Worm (Caenorhabditis elegans) whole organism, L4 larva: Measurements from ENCODE around the gene bpl-1.

Source experiments
- D1046.2 ChIP-seq: fragments of 200-800 bp; sonication (Bioruptor generic); IDR thresholded peaks from 2 replicates; pipeline ENCODE4 v1.3.6; 2022; ENCODE audit warnings: missing genetic modification characterization, missing compliant biosample characterization
- F26F4.8 ChIP-seq: fragments of 200-800 bp; sonication (Bioruptor generic); conservative IDR thresholded peaks from 2 replicates; pipeline ENCODE4 v1.3.6; 2022; ENCODE audit warnings: missing genetic modification characterization, missing compliant biosample characterization
- F44E2.7 ChIP-seq: fragments of 200-800 bp; sonication (Bioruptor generic); IDR thresholded peaks from 2 replicates; pipeline ENCODE4 v2.1.2; 2022; ENCODE audit warnings: missing genetic modification characterization, missing compliant biosample characterization
- T26A8.4 ChIP-seq: fragments of 200-800 bp; sonication (Bioruptor generic); IDR thresholded peaks from 2 replicates; pipeline ENCODE4 v1.3.6; 2022; ENCODE audit warnings: missing genetic modification characterization, missing compliant biosample characterization
- Y5F2A.4 ChIP-seq: fragments of 200-800 bp; sonication (Bioruptor generic); optimal IDR thresholded peaks from 2 replicates; lab custom pipeline; 2018; ENCODE audit warnings: mild to moderate bottlenecking, missing genetic modification characterization, missing compliant biosample characterization
- Y75B8A.6 ChIP-seq: fragments of 200-800 bp; sonication (Bioruptor generic); IDR thresholded peaks from 2 replicates; pipeline ENCODE4 v1.3.6; 2022; ENCODE audit warnings: missing genetic modification reagents, missing genetic modification characterization, missing compliant biosample characterization
- ZK337.2 ChIP-seq: fragments of 200-800 bp; sonication (Bioruptor generic); IDR thresholded peaks from 2 replicates; pipeline ENCODE4 v1.3.6; 2022; ENCODE audit warnings: missing genetic modification reagents, missing genetic modification characterization, missing compliant biosample characterization
- ZK546.5 ChIP-seq, 2 experiments: sonication (generic microtip); optimal IDR thresholded peaks; 2 replicates each; lab custom pipeline; 2017; ENCODE audit warnings: missing biosample characterization in 2 of 2, missing genetic modification characterization in 2 of 2
- aha-1 ChIP-seq: fragments of 150-350 bp; peaks from one replicate; lab custom pipeline; 2014; ENCODE audit warnings: missing biosample characterization, missing genetic modification characterization
- aly-2 ChIP-seq: sonication (generic microtip); optimal IDR thresholded peaks from 2 replicates; lab custom pipeline; 2018; ENCODE audit warnings: missing biosample characterization, missing genetic modification characterization
- attf-4 ChIP-seq: sonication (generic microtip); optimal IDR thresholded peaks from 3 replicates; lab custom pipeline; 2017; ENCODE audit warnings: missing biosample characterization, missing genetic modification characterization
- ceh-20 ChIP-seq: fragments of 200-800 bp; sonication (Bioruptor generic); IDR thresholded peaks from 2 replicates; pipeline ENCODE4 v1.3.6; 2022; ENCODE audit warnings: missing genetic modification reagents, missing genetic modification characterization, missing compliant biosample characterization
- ceh-82 ChIP-seq: sonication (generic microtip); optimal IDR thresholded peaks from 2 replicates; lab custom pipeline; 2017; ENCODE audit warnings: missing biosample characterization, missing genetic modification characterization
- ces-1 ChIP-seq: fragments of 150-350 bp; sonication (generic microtip); optimal IDR thresholded peaks from 4 replicates; lab custom pipeline; 2014; ENCODE audit warnings: missing biosample characterization, missing genetic modification reagents, missing genetic modification characterization
- cey-2 ChIP-seq: sonication (generic microtip); optimal IDR thresholded peaks from 3 replicates; lab custom pipeline; 2017; ENCODE audit warnings: missing genetic modification characterization, mild to moderate bottlenecking, missing compliant biosample characterization, antibody characterized with exemption, borderline replicate concordance; ENCODE audit not compliant: insufficient read depth
- ctbp-1 ChIP-seq: fragments of 200-800 bp; sonication (Bioruptor generic); IDR thresholded peaks from 2 replicates; pipeline ENCODE4 v1.3.6; 2022; ENCODE audit warnings: missing genetic modification reagents, missing genetic modification characterization, missing compliant biosample characterization
- dmd-6 ChIP-seq: fragments of 200-800 bp; sonication (Bioruptor generic); IDR thresholded peaks from 2 replicates; pipeline ENCODE4 v1.3.6; 2022; ENCODE audit warnings: missing genetic modification reagents, missing genetic modification characterization, missing compliant biosample characterization
- dpl-1 ChIP-seq: fragments of 150-350 bp; optimal IDR thresholded peaks from 2 replicates; lab custom pipeline; 2014; ENCODE audit warnings: missing biosample characterization, missing genetic modification reagents, missing genetic modification characterization
- dve-1 ChIP-seq: sonication (generic microtip); optimal IDR thresholded peaks from 2 replicates; lab custom pipeline; 2017; ENCODE audit warnings: antibody characterized with exemption, mild to moderate bottlenecking, missing genetic modification characterization, missing compliant biosample characterization; ENCODE audit not compliant: insufficient read depth
- fos-1 ChIP-seq: fragments of 150-350 bp; optimal IDR thresholded peaks from 2 replicates; lab custom pipeline; 2014; ENCODE audit warnings: missing biosample characterization, missing genetic modification characterization
- hlh-11 ChIP-seq: fragments of 200-800 bp; sonication (Bioruptor generic); optimal IDR thresholded peaks from 2 replicates; lab custom pipeline; 2018; ENCODE audit warnings: mild to moderate bottlenecking, missing genetic modification characterization, missing compliant biosample characterization
- hmg-1.1 ChIP-seq: fragments of 200-800 bp; sonication (Bioruptor generic); IDR thresholded peaks from 2 replicates; pipeline ENCODE4 v1.3.6; 2022; ENCODE audit warnings: missing genetic modification reagents, missing genetic modification characterization, missing compliant biosample characterization
- lin-13 ChIP-seq: fragments of 150-350 bp; optimal IDR thresholded peaks from 2 replicates; lab custom pipeline; 2014; ENCODE audit warnings: missing biosample characterization, missing genetic modification reagents, missing genetic modification characterization
- lsy-2 ChIP-seq, 2 experiments: fragments of 150-350 bp in 1 of 2; sonication (generic microtip) in 1 of 2; optimal IDR thresholded peaks; 2 replicates each; lab custom pipeline; 2014 to 2017; ENCODE audit warnings: missing biosample characterization in 2 of 2, missing genetic modification characterization in 2 of 2
- mep-1 ChIP-seq: fragments of 150-350 bp; sonication (generic microtip); optimal IDR thresholded peaks from 3 replicates; lab custom pipeline; 2014; ENCODE audit warnings: missing biosample characterization, missing genetic modification characterization
- mxl-2 ChIP-seq: fragments of 200-800 bp; sonication (Bioruptor generic); conservative IDR thresholded peaks from 2 replicates; pipeline ENCODE4 v1.3.6; 2022; ENCODE audit warnings: missing genetic modification reagents, missing genetic modification characterization, missing compliant biosample characterization
- mxl-3 ChIP-seq: fragments of 200-800 bp; sonication (Bioruptor generic); optimal IDR thresholded peaks from 2 replicates; lab custom pipeline; 2018; ENCODE audit warnings: mild to moderate bottlenecking, missing genetic modification characterization, missing compliant biosample characterization
- nhr-11 ChIP-seq: fragments of 150-350 bp; optimal IDR thresholded peaks from 2 replicates; lab custom pipeline; 2014; ENCODE audit warnings: missing biosample characterization, missing genetic modification characterization
- nhr-111 ChIP-seq: fragments of 200-800 bp; sonication (Bioruptor generic); optimal IDR thresholded peaks from 2 replicates; lab custom pipeline; 2018; ENCODE audit warnings: mild to moderate bottlenecking, missing genetic modification characterization, missing compliant biosample characterization
- nhr-237 ChIP-seq: sonication (generic microtip); optimal IDR thresholded peaks from 2 replicates; lab custom pipeline; 2017; ENCODE audit warnings: missing biosample characterization, missing genetic modification characterization
- nhr-25 ChIP-seq: sonication (generic microtip); optimal IDR thresholded peaks from 2 replicates; lab custom pipeline; 2017; ENCODE audit warnings: missing genetic modification characterization, mild to moderate bottlenecking, missing compliant biosample characterization, antibody characterized with exemption, moderate library complexity, borderline replicate concordance; ENCODE audit not compliant: insufficient read depth
- nhr-28 ChIP-seq: fragments of 150-350 bp; optimal IDR thresholded peaks from 2 replicates; lab custom pipeline; 2014; ENCODE audit warnings: missing biosample characterization, missing genetic modification characterization
- nhr-77 ChIP-seq: fragments of 150-350 bp; optimal IDR thresholded peaks from 2 replicates; lab custom pipeline; 2014; ENCODE audit warnings: missing biosample characterization, missing genetic modification characterization
- php-3 ChIP-seq: fragments of 200-800 bp; sonication (Bioruptor generic); IDR thresholded peaks from 2 replicates; pipeline ENCODE4 v1.3.6; 2022; ENCODE audit warnings: missing genetic modification reagents, missing genetic modification characterization, missing compliant biosample characterization
- sdz-12 ChIP-seq: fragments of 200-800 bp; sonication (Bioruptor generic); optimal IDR thresholded peaks from 2 replicates; lab custom pipeline; 2018; ENCODE audit warnings: mild to moderate bottlenecking, missing genetic modification characterization, missing compliant biosample characterization
- set-16 ChIP-seq: fragments of 200-800 bp; sonication (Bioruptor generic); IDR thresholded peaks from 2 replicates; pipeline ENCODE4 v1.3.6; 2022; ENCODE audit warnings: missing genetic modification reagents, missing genetic modification characterization, missing compliant biosample characterization
- snpc-4 ChIP-seq: fragments of 150-350 bp; optimal IDR thresholded peaks from 2 replicates; lab custom pipeline; 2014; ENCODE audit warnings: missing biosample characterization, missing genetic modification characterization
- spr-1 ChIP-seq: sonication (generic microtip); optimal IDR thresholded peaks from 2 replicates; lab custom pipeline; 2016; ENCODE audit warnings: mild to moderate bottlenecking, missing genetic modification characterization, missing compliant biosample characterization
- spr-3 ChIP-seq: fragments of 200-800 bp; sonication (Bioruptor generic); optimal IDR thresholded peaks from 2 replicates; lab custom pipeline; 2018; ENCODE audit warnings: mild to moderate bottlenecking, missing genetic modification characterization, missing compliant biosample characterization
- tag-97 ChIP-seq: fragments of 200-800 bp; sonication (Bioruptor generic); IDR thresholded peaks from 2 replicates; pipeline ENCODE4 v1.3.6; 2022; ENCODE audit warnings: missing genetic modification characterization, missing compliant biosample characterization
- unc-130 ChIP-seq: sonication (generic microtip); optimal IDR thresholded peaks from 2 replicates; lab custom pipeline; 2016; ENCODE audit warnings: missing genetic modification reagents, missing genetic modification characterization, missing compliant biosample characterization
- zfp-2 ChIP-seq: sonication (generic microtip); optimal IDR thresholded peaks from 2 replicates; lab custom pipeline; 2016; ENCODE audit warnings: mild to moderate bottlenecking, missing genetic modification characterization, missing compliant biosample characterization
- zfp-3 ChIP-seq: fragments of 200-800 bp; sonication (Bioruptor generic); conservative IDR thresholded peaks from 2 replicates; pipeline ENCODE4 v1.3.6; 2022; ENCODE audit warnings: missing genetic modification reagents, missing genetic modification characterization, missing compliant biosample characterization
- ztf-7 ChIP-seq: fragments of 150-350 bp; optimal IDR thresholded peaks from 2 replicates; lab custom pipeline; 2014; ENCODE audit warnings: missing biosample characterization, missing genetic modification characterization

The bpl-1 gene

DNA sequence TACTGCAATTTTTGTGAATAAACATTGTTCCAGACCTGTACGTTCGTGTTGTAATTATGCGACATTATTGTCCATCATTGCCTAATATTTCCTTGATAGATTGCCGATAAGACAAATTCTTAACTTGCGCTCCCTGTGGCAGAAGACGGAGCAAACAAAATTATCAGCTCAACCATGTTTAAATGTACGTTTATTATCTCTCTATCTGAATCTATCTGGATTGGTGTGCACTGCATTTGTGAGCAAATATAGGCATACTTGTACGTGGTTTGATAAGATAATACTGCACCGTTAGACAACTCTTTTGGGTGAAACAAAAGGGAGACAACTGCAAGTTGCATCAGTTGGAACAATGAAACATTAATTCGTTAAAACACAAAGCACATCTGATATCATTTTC, 53.3 kb downstream of the bpl-1 start (continued):
- no peak for TF ChIP-seq D1046.2
- TF ChIP-seq aly-2 (tag; lab: Kevin White, UChicago): no peak
- no peak for TF ChIP-seq lin-13 (GFP tag; lab: Kevin White, UChicago)
- TF ChIP-seq cey-2 (tag; lab: Kevin White, UChicago): peak; percentile 18
- TF ChIP-seq hmg-1.1 (GFP tag; lab: Robert Waterston, UW): no peak
- peak; percentile 80 for TF ChIP-seq php-3 (GFP tag; lab: Robert Waterston, UW)
- TF ChIP-seq nhr-11: no peak
- no peak for TF ChIP-seq unc-130
- TF ChIP-seq zfp-2: no peak
- TF ChIP-seq nhr-77 (tag; lab: Kevin White, UChicago): peak; percentile 63
- TF ChIP-seq mxl-2 (GFP tag; lab: Robert Waterston, UW): no peak
- TF ChIP-seq aha-1 (tag; lab: Kevin White, UChicago): no peak
- TF ChIP-seq ztf-7: no peak
- TF ChIP-seq mep-1: no peak
- TF ChIP-seq F26F4.8 (GFP tag; lab: Robert Waterston, UW): no peak
- no peak for TF ChIP-seq spr-1
- TF ChIP-seq nhr-28: peak; percentile 82
- TF ChIP-seq nhr-25: no peak
- no peak for TF ChIP-seq nhr-111
- TF ChIP-seq sdz-12 (GFP tag; lab: Kevin White, UChicago): no peak
- TF ChIP-seq hlh-11 (tag; lab: Kevin White, UChicago): peak; percentile 88
- no peak for TF ChIP-seq fos-1 (tag; lab: Kevin White, UChicago)
- no peak for TF ChIP-seq T26A8.4 (GFP tag; lab: Robert Waterston, UW)
- TF ChIP-seq mxl-3 (GFP tag; lab: Kevin White, UChicago): peak; percentile 70
- TF ChIP-seq dmd-6 (GFP tag; lab: Robert Waterston, UW): peak; percentile 89
- TF ChIP-seq spr-3 (GFP tag; lab: Kevin White, UChicago): no peak
- no peak for TF ChIP-seq dpl-1 (GFP tag; lab: Kevin White, UChicago)
- peak; percentile 75 for TF ChIP-seq dve-1 (tag; lab: Kevin White, UChicago)
- no peak for TF ChIP-seq nhr-237 (tag; lab: Kevin White, UChicago)
- TF ChIP-seq ces-1: no peak
- TF ChIP-seq ZK546.5 (tag; optimal IDR thresholded peaks at IDR 0.05; lab: Kevin White, UChicago): no peak
- no peak for TF ChIP-seq set-16 (GFP tag; lab: Robert Waterston, UW)
- TF ChIP-seq F44E2.7 (GFP tag; lab: Robert Waterston, UW): no peak
- TF ChIP-seq Y75B8A.6 (GFP tag; lab: Robert Waterston, UW): no peak
- TF ChIP-seq tag-97 (GFP tag; lab: Robert Waterston, UW): no peak
- TF ChIP-seq lsy-2 (tag; optimal IDR thresholded peaks at IDR 0.05; lab: Kevin White, UChicago): peak in 1 of 2 experiments; percentile 17
- no peak for TF ChIP-seq Y5F2A.4 (GFP tag; lab: Kevin White, UChicago)
- no peak for TF ChIP-seq ZK337.2
- no peak for TF ChIP-seq snpc-4
- TF ChIP-seq ctbp-1 (GFP tag; lab: Robert Waterston, UW): no peak
- TF ChIP-seq attf-4 (tag; lab: Kevin White, UChicago): no peak
- no peak for TF ChIP-seq ceh-82
- TF ChIP-seq zfp-3 (GFP tag; lab: Robert Waterston, UW): no peak
- TF ChIP-seq ceh-20 (GFP tag; lab: Robert Waterston, UW): no peak
